Worm (Caenorhabditis elegans) whole organism, L4/young adult: ENCODE results near the gene Y39F10A.3.
"Not testable (repeated sequence)": the region's sequence is repeated elsewhere in the genome, so short reads cannot be mapped to it uniquely, and the experiment has no call there.

Source experiments
- W03F9.2 ChIP-seq: fragments of 150-350 bp; optimal IDR thresholded peaks from 2 replicates; lab custom pipeline; 2014; ENCODE audit warnings: missing biosample characterization, missing genetic modification characterization
- dao-5 ChIP-seq: sonication (generic microtip); optimal IDR thresholded peaks from 2 replicates; lab custom pipeline; 2016; ENCODE audit warnings: missing genotype, missing genetic modification characterization, moderate library complexity, missing compliant biosample characterization
- him-1 ChIP-seq: sonication (generic microtip); optimal IDR thresholded peaks from 2 replicates; lab custom pipeline; 2016; ENCODE audit warnings: missing genotype, missing genetic modification reagents, missing genetic modification characterization, missing compliant biosample characterization

Y39F10A.3 gene

DNA sequence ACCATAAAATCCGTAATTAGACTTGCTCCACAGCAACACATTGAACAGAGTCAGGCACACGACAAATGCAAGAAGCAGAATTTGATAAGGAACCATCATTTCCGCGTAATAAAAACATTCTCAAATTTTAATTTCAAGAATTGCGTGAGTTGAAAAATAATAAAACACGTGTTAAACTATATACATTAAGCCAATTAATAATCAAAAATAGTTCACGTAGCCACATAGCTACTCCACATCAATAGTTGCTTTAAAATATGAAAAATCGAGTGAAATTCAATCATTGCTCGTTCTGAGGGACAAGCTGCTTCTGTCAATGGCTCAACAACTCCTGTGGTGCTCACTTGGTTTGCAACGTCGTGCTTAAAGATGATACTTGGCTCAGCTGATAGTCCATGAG lies at the start of gene Y39F10A.3:
Y39F10A.3 (minus strand) TSS at position 101 of the 400 bp plus-strand sequence.
- TF ChIP-seq dao-5 (tag; lab: Kevin White, UChicago) (no peak), him-1 (tag; lab: Kevin White, UChicago) (no peak), W03F9.2 (tag; lab: Kevin White, UChicago) (no peak)

DNA sequence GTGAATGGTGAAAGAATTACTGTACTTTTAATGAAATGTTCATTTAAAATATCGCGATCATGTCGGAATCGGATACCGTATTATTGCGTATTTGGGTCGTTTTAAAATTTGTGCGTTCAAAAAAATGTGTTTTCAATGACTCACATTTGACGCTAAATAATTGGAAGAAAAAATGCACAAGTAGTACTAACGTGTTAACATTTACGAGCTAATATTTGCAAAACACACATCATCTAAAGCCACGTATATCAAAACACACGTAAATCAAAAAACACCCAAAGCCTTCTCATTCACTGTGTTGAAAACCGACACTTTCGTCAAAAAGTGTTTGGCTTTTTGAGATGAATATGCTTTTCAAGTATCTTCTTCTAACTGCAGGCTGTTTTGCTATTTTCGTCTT lies 42.7 kb upstream of the Y39F10A.3 start, which contains the start of gene F28A10.1:
F28A10.1 (plus strand) TSS at position 301 of the 400 bp plus-strand sequence.
- TF ChIP-seq him-1 (tag; lab: Kevin White, UChicago) (no peak), dao-5 (tag; lab: Kevin White, UChicago) (no peak)

DNA sequence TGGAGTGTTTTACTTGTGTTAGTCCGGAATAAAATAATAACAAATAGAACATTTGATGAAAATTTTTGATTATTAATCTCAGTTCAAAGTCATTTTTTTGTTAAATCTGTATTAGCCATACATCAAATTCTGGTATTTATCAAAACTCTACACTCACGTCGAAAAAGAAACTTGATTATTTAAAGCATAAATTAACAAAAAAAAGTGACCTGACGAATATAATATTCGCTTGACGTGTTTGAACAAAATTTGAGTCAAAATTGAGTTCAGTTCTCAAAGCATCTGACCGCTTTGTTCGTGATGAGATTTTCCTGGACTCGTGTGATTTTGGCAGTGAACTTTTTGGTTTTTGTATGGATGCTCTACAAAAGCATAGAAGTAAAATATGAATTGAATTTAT lies 40.7 kb upstream of the Y39F10A.3 start, which contains the start of gene F46F5.10:
F46F5.10 (plus strand) TSS at position 301 of the 400 bp plus-strand sequence.
- no peak for TF ChIP-seq dao-5 (tag; lab: Kevin White, UChicago)
- TF ChIP-seq W03F9.2 (tag; lab: Kevin White, UChicago): no peak
- TF ChIP-seq him-1 (tag; lab: Kevin White, UChicago): no peak

DNA sequence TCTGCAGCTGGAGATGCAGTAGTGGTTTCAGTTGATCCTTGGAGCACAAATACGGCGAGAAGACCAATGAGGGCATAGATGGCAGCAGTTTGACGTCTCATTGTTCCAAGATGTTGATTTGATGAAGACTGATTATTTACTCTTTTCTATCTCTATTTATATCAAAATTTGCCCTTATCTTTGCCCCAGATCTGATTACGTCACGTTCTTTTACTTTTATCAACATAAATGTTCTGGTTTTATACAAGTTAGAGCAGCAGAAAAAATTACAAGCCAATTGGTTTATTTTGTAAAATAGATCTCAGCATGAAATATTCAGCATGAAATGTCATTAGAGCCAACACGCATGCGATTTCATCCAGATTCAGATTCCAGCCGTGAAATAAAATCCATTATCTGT lies 39.9 kb upstream of the Y39F10A.3 start, which contains the start of gene msrp-4:
msrp-4 (minus strand) TSS at position 101 of the 400 bp plus-strand sequence.
- TF ChIP-seq dao-5, W03F9.2, him-1 (tag; lab: Kevin White, UChicago): not testable (repeated sequence)

DNA sequence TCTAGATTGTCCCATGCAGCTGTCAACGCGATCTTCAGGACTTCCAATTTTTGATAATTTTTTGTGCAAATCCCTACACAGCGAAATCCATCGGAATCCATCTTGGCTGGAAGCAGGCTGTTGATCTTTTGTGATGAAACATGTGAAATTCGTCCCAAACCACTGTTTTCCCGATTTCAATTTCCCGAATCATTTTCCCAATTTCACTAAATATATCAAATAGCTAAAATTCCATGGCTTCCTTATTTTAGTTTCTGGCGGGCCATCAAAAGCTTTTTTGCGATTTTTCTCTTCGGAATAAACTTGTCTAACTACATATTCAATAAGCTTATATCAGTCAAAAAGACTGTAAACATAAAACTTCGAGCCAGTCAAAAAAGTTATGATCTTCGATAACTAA lies 38.7 kb upstream of the Y39F10A.3 start, which contains the start of gene F46F5.8:
F46F5.8 (minus strand) TSS at position 101 of the 400 bp plus-strand sequence.
- TF ChIP-seq him-1 (tag; lab: Kevin White, UChicago) (no peak), W03F9.2 (tag; lab: Kevin White, UChicago) (no peak), dao-5 (tag; lab: Kevin White, UChicago) (no peak)

DNA sequence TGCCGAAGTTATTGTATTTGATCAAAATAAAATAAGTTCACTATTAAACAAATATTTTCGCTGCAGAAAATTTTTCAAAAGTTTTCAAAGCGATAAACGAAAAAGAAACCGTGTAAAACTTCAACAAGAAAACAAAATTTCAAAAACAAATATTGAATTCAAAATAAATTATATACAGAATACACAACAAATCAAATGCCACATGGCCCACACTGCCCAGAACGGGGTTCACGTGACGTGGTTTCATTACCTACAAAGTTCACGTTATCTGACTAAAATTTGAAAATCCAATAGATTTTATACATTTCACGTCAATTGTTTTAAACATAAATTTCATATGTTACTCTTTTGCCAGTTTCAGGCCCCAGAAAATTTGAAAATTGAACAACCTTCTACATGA lies 37.7 kb upstream of the Y39F10A.3 start, which contains the start of gene F46F5.7:
F46F5.7 (minus strand) TSS at position 101 of the 400 bp plus-strand sequence.
- no peak for TF ChIP-seq W03F9.2 (tag; lab: Kevin White, UChicago)
- TF ChIP-seq dao-5 (tag; lab: Kevin White, UChicago): no peak
- TF ChIP-seq him-1 (tag; lab: Kevin White, UChicago): no peak

DNA sequence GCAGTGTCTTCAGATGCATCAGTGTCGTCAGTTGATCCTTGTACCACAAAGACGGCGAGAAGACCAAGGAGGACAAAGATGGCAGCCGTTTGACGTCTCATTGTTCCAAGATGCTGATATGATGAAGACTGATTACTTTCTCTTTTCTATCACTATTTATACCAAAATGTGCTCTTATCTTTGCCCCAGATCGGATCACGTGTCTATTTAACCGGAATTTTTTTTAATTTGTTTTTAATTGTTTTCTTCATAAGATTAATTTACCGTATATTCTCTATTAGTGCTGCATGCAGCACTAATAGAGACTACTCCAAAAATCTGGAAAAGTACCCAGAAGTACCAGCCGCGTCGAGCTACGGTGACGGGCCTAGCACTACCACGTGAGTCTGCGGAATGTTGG lies 31.9 kb upstream of the Y39F10A.3 start, which contains the start of gene msrp-3:
msrp-3 (minus strand) TSS at position 101 of the 400 bp plus-strand sequence.
- TF ChIP-seq dao-5 (tag; lab: Kevin White, UChicago): no peak
- TF ChIP-seq W03F9.2 (tag; lab: Kevin White, UChicago): no peak
- no peak for TF ChIP-seq him-1 (tag; lab: Kevin White, UChicago)

DNA sequence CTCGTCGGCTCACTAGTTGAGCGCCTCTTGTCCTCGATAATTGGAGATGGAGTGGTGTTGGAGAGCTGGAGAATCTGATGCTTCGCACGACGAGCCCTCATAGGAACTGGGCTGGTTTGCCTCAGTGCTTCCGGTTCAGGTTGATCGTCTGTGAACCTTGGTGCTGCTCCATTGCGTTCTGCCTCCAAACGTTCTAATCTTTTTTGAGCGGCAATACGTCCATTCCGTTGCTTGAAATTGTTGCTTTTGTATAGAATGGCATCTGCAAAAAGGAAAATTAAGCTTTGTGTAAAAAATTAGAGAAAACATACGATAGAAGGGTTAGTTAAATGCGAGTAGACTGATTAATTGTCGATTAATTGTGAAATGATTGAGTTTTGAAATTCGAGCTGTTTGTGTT lies 30.1 kb upstream of the Y39F10A.3 start, which contains the start of gene F46F5.5:
F46F5.5 (minus strand) TSS at position 101 of the 400 bp plus-strand sequence.
- TF ChIP-seq him-1 (tag; lab: Kevin White, UChicago): no peak
- TF ChIP-seq dao-5 (tag; lab: Kevin White, UChicago): no peak
- no peak for TF ChIP-seq W03F9.2 (tag; lab: Kevin White, UChicago)

DNA sequence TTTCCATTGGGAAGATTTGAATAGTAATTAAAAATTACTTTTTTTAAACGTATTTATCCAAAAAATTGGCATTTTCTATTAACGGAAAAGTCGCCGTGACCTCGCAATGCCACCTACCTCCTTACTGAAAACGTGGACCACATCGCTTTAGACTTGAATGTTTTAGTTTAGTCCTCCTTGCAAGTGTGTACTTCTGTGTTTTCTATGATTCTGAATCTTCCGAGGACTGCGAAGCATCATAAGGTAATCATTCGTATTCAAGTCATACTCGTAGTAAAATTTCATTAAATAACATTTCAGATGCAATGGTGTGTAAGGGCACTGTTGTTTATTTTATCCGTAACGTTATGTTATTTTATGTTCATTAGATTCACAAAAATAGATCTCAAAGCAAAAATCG lies 25.7 kb upstream of the Y39F10A.3 start, which contains the start of gene F46F5.11:
F46F5.11 (plus strand) TSS at position 301 of the 400 bp plus-strand sequence.
- TF ChIP-seq W03F9.2 (tag; lab: Kevin White, UChicago) (no peak), dao-5 (tag; lab: Kevin White, UChicago) (no peak), him-1 (tag; lab: Kevin White, UChicago) (no peak)

DNA sequence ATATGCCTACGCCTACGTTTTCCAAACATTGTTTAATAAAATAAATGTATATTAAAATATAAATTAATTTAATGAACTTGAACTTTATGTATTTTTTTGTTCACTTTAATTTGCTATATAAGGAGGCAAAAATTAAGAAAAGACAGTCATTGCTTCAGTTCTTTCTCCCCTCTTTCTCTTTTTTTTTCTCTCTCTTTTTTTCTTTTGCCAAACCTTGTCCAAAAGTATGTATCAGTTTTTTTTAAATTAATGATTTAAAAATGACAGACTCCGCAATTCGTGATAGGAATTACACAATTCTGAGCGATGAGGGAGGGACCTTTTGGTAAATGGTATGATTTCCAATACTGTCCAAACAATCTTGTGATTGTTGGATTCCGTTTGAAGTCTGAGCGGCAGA lies 20.2 kb upstream of the Y39F10A.3 start, which contains the start of gene F46F5.13:
F46F5.13 (plus strand) TSS at position 301 of the 400 bp plus-strand sequence.
- no peak for TF ChIP-seq W03F9.2 (tag; lab: Kevin White, UChicago)
- TF ChIP-seq dao-5 (tag; lab: Kevin White, UChicago): no peak
- no peak for TF ChIP-seq him-1 (tag; lab: Kevin White, UChicago)

DNA sequence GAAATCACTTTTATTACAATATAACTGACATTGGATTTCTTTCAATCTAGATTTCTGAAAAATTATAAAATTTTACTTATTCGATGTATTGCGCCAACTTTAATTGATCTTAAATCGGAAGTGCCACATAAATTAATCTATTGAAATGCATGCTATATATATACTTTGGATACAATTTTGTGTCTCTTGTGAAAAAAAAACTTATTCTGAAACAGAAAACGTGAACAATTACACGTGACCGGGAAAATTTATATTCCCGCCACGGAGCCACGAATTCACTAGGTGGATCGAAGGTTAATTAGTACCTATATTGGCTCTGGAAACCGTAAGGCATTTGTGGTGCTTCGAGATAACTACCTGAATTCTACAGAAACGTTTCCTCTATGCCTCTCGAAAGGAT lies 16.9 kb upstream of the Y39F10A.3 start, which contains the start of gene F46F5.14:
F46F5.14 (plus strand) TSS at position 301 of the 400 bp plus-strand sequence.
- no peak for TF ChIP-seq W03F9.2 (tag; lab: Kevin White, UChicago)
- TF ChIP-seq him-1 (tag; lab: Kevin White, UChicago): no peak
- no peak for TF ChIP-seq dao-5 (tag; lab: Kevin White, UChicago)

DNA sequence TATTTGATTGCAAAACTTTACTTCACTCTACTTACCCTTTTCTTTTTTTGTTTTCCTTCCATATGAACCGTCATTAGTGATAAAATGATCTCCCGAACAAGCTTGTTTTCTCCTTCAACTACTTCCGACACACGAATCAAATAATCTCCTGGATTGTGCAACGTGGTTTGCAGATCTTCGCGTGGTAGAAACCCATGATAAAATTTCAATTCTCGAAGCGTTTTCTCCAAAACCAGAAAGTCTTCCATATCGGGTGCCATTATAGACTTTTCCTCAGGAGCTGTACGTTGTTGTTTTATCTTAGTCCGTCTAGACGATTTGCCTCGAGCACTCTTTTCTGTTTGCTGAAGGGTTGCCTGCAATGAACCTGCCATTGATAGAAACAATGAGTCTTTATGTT lies 14.6 kb upstream of the Y39F10A.3 start:
- TF ChIP-seq W03F9.2 (tag; lab: Kevin White, UChicago) (no peak), dao-5 (tag; lab: Kevin White, UChicago) (no peak), him-1 (tag; lab: Kevin White, UChicago) (no peak)

DNA sequence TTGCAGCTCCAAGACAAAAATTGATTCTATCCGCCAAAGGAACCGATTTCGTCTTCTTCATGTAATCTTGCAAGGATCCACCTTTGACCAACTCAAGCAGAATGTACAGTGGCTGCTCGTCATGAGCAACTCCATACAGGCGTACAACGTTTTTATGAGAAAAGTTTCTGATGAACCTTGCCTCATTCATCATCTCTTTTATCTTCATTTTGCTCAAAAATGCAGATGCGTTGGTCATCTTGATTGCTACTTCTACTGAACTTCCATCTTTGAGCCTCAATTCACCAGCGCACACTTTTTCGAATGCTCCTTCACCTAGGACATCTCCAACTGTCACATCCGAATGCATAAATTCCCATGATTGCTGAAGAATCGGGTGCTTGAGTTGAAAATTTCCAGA lies 14.1 kb upstream of the Y39F10A.3 start:
- TF ChIP-seq W03F9.2 (tag; lab: Kevin White, UChicago) (no peak), dao-5 (tag; lab: Kevin White, UChicago) (no peak), him-1 (tag; lab: Kevin White, UChicago) (no peak)
